Fruit fly (Drosophila melanogaster): Measurements from ENCODE around the gene tal-AA.

Gene tal-AA

dm6 chr3R:13842532-13842931, 29.6 kb downstream of the tal-AA start:
- TF ChIP-seq CG9948 (tag; optimal IDR thresholded peaks at IDR 0.05) (no peak), D1 (tag; optimal IDR thresholded peaks at IDR 0.05) (no peak), CG8301 (tag; optimal IDR thresholded peaks at IDR 0.05) (no peak), CG14655 (GFP tag; optimal IDR thresholded peaks at IDR 0.05) (no peak), CG10348 (GFP tag; IDR thresholded peaks at IDR 0.05) (no peak), CG34367 (tag; optimal IDR thresholded peaks at IDR 0.05) (no peak), CG12605 (GFP tag; IDR thresholded peaks at IDR 0.05) (no peak), CG8159 (tag; optimal IDR thresholded peaks at IDR 0.05) (no peak), rn (GFP tag; IDR thresholded peaks at IDR 0.05) (no peak), CG4496 (GFP tag; IDR thresholded peaks at IDR 0.05) (no peak)

DNA sequence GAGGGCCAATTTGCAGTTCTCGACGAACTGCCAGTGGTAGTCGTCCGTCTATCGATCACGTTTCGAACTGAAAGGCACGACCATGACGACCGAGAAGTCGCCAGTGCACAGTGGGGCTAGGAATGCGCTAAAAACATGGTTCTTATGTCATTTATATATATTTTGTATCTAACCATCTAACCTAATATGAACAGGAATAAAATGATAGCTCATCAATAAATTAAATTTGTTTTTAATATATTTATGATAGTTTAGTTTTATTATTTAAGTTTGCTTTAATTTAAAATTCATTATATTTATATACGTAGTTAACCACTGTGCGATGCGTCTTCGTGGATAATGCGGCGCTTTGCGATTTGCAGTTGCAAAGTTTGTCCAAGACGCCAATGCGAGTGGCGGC, 30.7 kb downstream of the tal-AA start:
- TF ChIP-seq CG32121 (GFP tag; IDR thresholded peaks at IDR 0.05) = peak; percentile 38; the same call in 1 of the 2 replicates
- no peak for TF ChIP-seq EcR (GFP tag; optimal IDR thresholded peaks at IDR 0.05)
- TF ChIP-seq CG8159 (tag; optimal IDR thresholded peaks at IDR 0.05) = peak; percentile 45
- no peak for TF ChIP-seq gl (tag; optimal IDR thresholded peaks at IDR 0.05)
- no peak for TF ChIP-seq CG10348 (GFP tag; IDR thresholded peaks at IDR 0.05)
- TF ChIP-seq CG34367 (tag; optimal IDR thresholded peaks at IDR 0.05) = no peak
- TF ChIP-seq CG17806 (tag; optimal IDR thresholded peaks at IDR 0.05) = peak; percentile 45
- TF ChIP-seq CG13204 (GFP tag; optimal IDR thresholded peaks at IDR 0.05) = no peak
- peak; percentile 41; the same call in 1 of the 2 replicates for TF ChIP-seq CG12605 (GFP tag; IDR thresholded peaks at IDR 0.05)
- peak; percentile 48 for TF ChIP-seq Ets98B (GFP tag; IDR thresholded peaks at IDR 0.05)
- TF ChIP-seq CG4496 (GFP tag; IDR thresholded peaks at IDR 0.05) = no peak
- peak; percentile 21 for TF ChIP-seq Pif1B (GFP tag; optimal IDR thresholded peaks at IDR 0.05)
- TF ChIP-seq Pif1A (GFP tag; optimal IDR thresholded peaks at IDR 0.05) = peak; percentile 31
- TF ChIP-seq fd96Ca (GFP tag; IDR thresholded peaks at IDR 0.05) = peak; percentile 46; the same call in 2 of the 3 replicates
- peak; percentile 20 for TF ChIP-seq CG15710 (tag; optimal IDR thresholded peaks at IDR 0.05)
- TF ChIP-seq D1 (tag; optimal IDR thresholded peaks at IDR 0.05) = no peak
- TF ChIP-seq CG8301 (tag; optimal IDR thresholded peaks at IDR 0.05) = peak; percentile 66
- TF ChIP-seq CG9948 (tag; optimal IDR thresholded peaks at IDR 0.05) = peak; percentile 44
- TF ChIP-seq rn (GFP tag; IDR thresholded peaks at IDR 0.05) = no peak
- TF ChIP-seq CG14655 (GFP tag; optimal IDR thresholded peaks at IDR 0.05) = peak; percentile 66
- no peak for TF ChIP-seq Snoo (tag; optimal IDR thresholded peaks at IDR 0.05)

- TF ChIP-seq CG17806 (tag; optimal IDR thresholded peaks at IDR 0.05) (peak; percentile 81), CG13204 (GFP tag; optimal IDR thresholded peaks at IDR 0.05) (peak; percentile 89), CG14655 (GFP tag; optimal IDR thresholded peaks at IDR 0.05) (peak; percentile 77), rn (GFP tag; IDR thresholded peaks at IDR 0.05) (peak; percentile 74), fd96Ca (GFP tag; IDR thresholded peaks at IDR 0.05) (peak; percentile 89), CG15710 (tag; optimal IDR thresholded peaks at IDR 0.05) (peak; percentile 92), CG12605 (GFP tag; IDR thresholded peaks at IDR 0.05) (peak; percentile 83), CG34367 (tag; optimal IDR thresholded peaks at IDR 0.05) (peak; percentile 90), gl (tag; optimal IDR thresholded peaks at IDR 0.05) (peak; percentile 80), CG8301 (tag; optimal IDR thresholded peaks at IDR 0.05) (peak; percentile 66), CG10348 (GFP tag; IDR thresholded peaks at IDR 0.05) (no peak), CG8159 (tag; optimal IDR thresholded peaks at IDR 0.05) (peak; percentile 87), D1 (tag; optimal IDR thresholded peaks at IDR 0.05) (peak; percentile 50), CG32121 (GFP tag; IDR thresholded peaks at IDR 0.05) (peak; percentile 88), CG4496 (GFP tag; IDR thresholded peaks at IDR 0.05) (peak; percentile 91), Snoo (tag; optimal IDR thresholded peaks at IDR 0.05) (peak; percentile 76), EcR (GFP tag; optimal IDR thresholded peaks at IDR 0.05) (peak; percentile 55), CG9948 (tag; optimal IDR thresholded peaks at IDR 0.05) (peak; percentile 90), Pif1B (GFP tag; optimal IDR thresholded peaks at IDR 0.05) (peak; percentile 85), Pif1A (GFP tag; optimal IDR thresholded peaks at IDR 0.05) (peak; percentile 69), Ets98B (GFP tag; IDR thresholded peaks at IDR 0.05) (peak; percentile 87)
These were observed 32.4 kb downstream of the tal-AA start for dm6 chr3R:13845250-13845699.

DNA sequence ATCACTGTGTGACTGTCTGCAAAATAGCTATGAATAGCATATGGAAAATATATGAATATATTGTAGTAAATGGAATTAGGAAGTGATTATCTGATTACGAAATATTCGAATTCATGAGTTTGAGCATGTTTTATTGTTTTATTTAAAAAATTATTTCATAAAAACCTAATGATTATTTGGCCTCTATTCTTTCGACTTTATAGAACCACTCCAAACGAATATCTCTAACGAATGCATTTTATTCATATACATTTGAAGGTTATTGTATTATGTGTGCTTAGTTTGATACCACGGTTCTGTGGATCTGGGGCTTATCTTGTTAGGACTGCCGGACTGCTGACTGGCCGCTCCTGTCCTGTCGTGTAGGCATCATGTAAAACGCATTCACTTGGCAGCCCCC, 33.0 kb downstream of the tal-AA start:
- TF ChIP-seq fd96Ca (GFP tag; IDR thresholded peaks at IDR 0.05) (no peak), CG34367 (tag; optimal IDR thresholded peaks at IDR 0.05) (peak; percentile 64), CG15710 (tag; optimal IDR thresholded peaks at IDR 0.05) (peak; percentile 69), Pif1A (GFP tag; optimal IDR thresholded peaks at IDR 0.05) (no peak), CG10348 (GFP tag; IDR thresholded peaks at IDR 0.05) (no peak), CG17806 (tag; optimal IDR thresholded peaks at IDR 0.05) (peak; percentile 56), CG14655 (GFP tag; optimal IDR thresholded peaks at IDR 0.05) (peak; percentile 73), Ets98B (GFP tag; IDR thresholded peaks at IDR 0.05) (no peak), D1 (tag; optimal IDR thresholded peaks at IDR 0.05) (peak; percentile 38), CG9948 (tag; optimal IDR thresholded peaks at IDR 0.05) (peak; percentile 77), CG8159 (tag; optimal IDR thresholded peaks at IDR 0.05) (peak; percentile 74), Snoo (tag; optimal IDR thresholded peaks at IDR 0.05) (peak; percentile 36), rn (GFP tag; IDR thresholded peaks at IDR 0.05) (no peak), CG32121 (GFP tag; IDR thresholded peaks at IDR 0.05) (no peak), CG8301 (tag; optimal IDR thresholded peaks at IDR 0.05) (peak; percentile 52), CG13204 (GFP tag; optimal IDR thresholded peaks at IDR 0.05) (no peak), gl (tag; optimal IDR thresholded peaks at IDR 0.05) (no peak), CG4496 (GFP tag; IDR thresholded peaks at IDR 0.05) (no peak), EcR (GFP tag; optimal IDR thresholded peaks at IDR 0.05) (no peak), CG12605 (GFP tag; IDR thresholded peaks at IDR 0.05) (no peak), Pif1B (GFP tag; optimal IDR thresholded peaks at IDR 0.05) (peak; percentile 22)

dm6 chr3R:13847289-13847688, 34.4 kb downstream of the tal-AA start:
- TF ChIP-seq CG14655 (GFP tag; optimal IDR thresholded peaks at IDR 0.05) = peak; percentile 55
- no peak for TF ChIP-seq CG8159 (tag; optimal IDR thresholded peaks at IDR 0.05)
- peak; percentile 41 for TF ChIP-seq CG8301 (tag; optimal IDR thresholded peaks at IDR 0.05)
- TF ChIP-seq CG12605 (GFP tag; IDR thresholded peaks at IDR 0.05) = no peak
- TF ChIP-seq rn (GFP tag; IDR thresholded peaks at IDR 0.05) = no peak
- no peak for TF ChIP-seq Pif1B (GFP tag; optimal IDR thresholded peaks at IDR 0.05)
- TF ChIP-seq CG13204 (GFP tag; optimal IDR thresholded peaks at IDR 0.05) = no peak
- no peak for TF ChIP-seq EcR (GFP tag; optimal IDR thresholded peaks at IDR 0.05)
- TF ChIP-seq Ets98B (GFP tag; IDR thresholded peaks at IDR 0.05) = 0 out of 2 replicates have a peak, but pooled peaks have one; percentile 26
- no peak for TF ChIP-seq fd96Ca (GFP tag; IDR thresholded peaks at IDR 0.05)
- TF ChIP-seq CG15710 (tag; optimal IDR thresholded peaks at IDR 0.05) = no peak
- no peak for TF ChIP-seq Snoo (tag; optimal IDR thresholded peaks at IDR 0.05)
- no peak for TF ChIP-seq CG4496 (GFP tag; IDR thresholded peaks at IDR 0.05)
- no peak for TF ChIP-seq CG34367 (tag; optimal IDR thresholded peaks at IDR 0.05)
- TF ChIP-seq Pif1A (GFP tag; optimal IDR thresholded peaks at IDR 0.05) = peak; percentile 27
- TF ChIP-seq CG17806 (tag; optimal IDR thresholded peaks at IDR 0.05) = peak; percentile 27
- no peak for TF ChIP-seq D1 (tag; optimal IDR thresholded peaks at IDR 0.05)
- no peak for TF ChIP-seq CG32121 (GFP tag; IDR thresholded peaks at IDR 0.05)
- TF ChIP-seq CG9948 (tag; optimal IDR thresholded peaks at IDR 0.05) = no peak
- no peak for TF ChIP-seq gl (tag; optimal IDR thresholded peaks at IDR 0.05)
- no peak for TF ChIP-seq CG10348 (GFP tag; IDR thresholded peaks at IDR 0.05)
